Fruit fly (Drosophila melanogaster) whole organism, embryonic: Measurements from ENCODE around the gene hook.
A peak's percentile ranks its signal among the peaks of the same experiment; 100 is the strongest.

ENCODE experiments used
- Awh ChIP-seq: fragments of 200-800 bp; sonication (Bioruptor generic); IDR thresholded peaks from 2 replicates; pipeline ENCODE4, ENCODE4 v1.3.6; 2022; ENCODE audit warnings: missing biosample characterization, missing genetic modification characterization
- B-H1 ChIP-seq: fragments of 200-800 bp; sonication (Bioruptor generic); IDR thresholded peaks from 3 replicates; pipeline ENCODE4 v1.3.6; 2022; ENCODE audit warnings: missing biosample characterization, missing genetic modification characterization
- CG10274 ChIP-seq: fragments of 200-800 bp; sonication (Bioruptor generic); optimal IDR thresholded peaks from 3 replicates; lab custom pipeline; 2017; ENCODE audit warnings: missing biosample characterization, mild to moderate bottlenecking, missing genetic modification characterization
- CG10431 ChIP-seq: fragments of 200-800 bp; sonication (Bioruptor generic); optimal IDR thresholded peaks from 3 replicates; lab custom pipeline; 2018; ENCODE audit warnings: missing biosample characterization, mild to moderate bottlenecking, missing genetic modification characterization
- CG10462 ChIP-seq: fragments of 200-800 bp; sonication (Bioruptor generic); optimal IDR thresholded peaks from 2 replicates; lab custom pipeline; 2016; ENCODE audit warnings: missing biosample characterization, missing genetic modification characterization
- CG10979 ChIP-seq: fragments of 200-800 bp; sonication (Bioruptor generic); optimal IDR thresholded peaks from 2 replicates; lab custom pipeline; 2018; ENCODE audit warnings: missing biosample characterization, mild to moderate bottlenecking, missing genetic modification characterization, moderate library complexity
- CG11085 ChIP-seq: fragments of 200-800 bp; sonication (Bioruptor generic); IDR thresholded peaks from 2 replicates; pipeline ENCODE4 v1.3.6; 2022; ENCODE audit warnings: missing biosample characterization, missing genetic modification characterization
- CG12219 ChIP-seq: fragments of 200-800 bp; sonication (Bioruptor generic); optimal IDR thresholded peaks from 3 replicates; lab custom pipeline; 2018; ENCODE audit warnings: missing biosample characterization, mild to moderate bottlenecking, missing genetic modification characterization
- CG12659 ChIP-seq: fragments of 200-800 bp; sonication (Bioruptor generic); optimal IDR thresholded peaks from 3 replicates; lab custom pipeline; 2017; ENCODE audit warnings: mild to moderate bottlenecking, missing biosample characterization, missing genetic modification reagents, missing genetic modification characterization
- CG14014 ChIP-seq: fragments of 200-800 bp; sonication (Bioruptor generic); IDR thresholded peaks from 2 replicates; pipeline ENCODE4 v1.3.6; 2022; ENCODE audit warnings: missing biosample characterization, missing genetic modification characterization
- CG14050 ChIP-seq: fragments of 200-800 bp; sonication (Bioruptor generic); IDR thresholded peaks from 3 replicates; pipeline ENCODE4 v1.3.6; 2022; ENCODE audit warnings: missing biosample characterization, missing genetic modification characterization
- CG17328 ChIP-seq: fragments of 200-800 bp; sonication (Bioruptor generic); IDR thresholded peaks from 2 replicates; pipeline ENCODE4 v1.3.6; 2022; ENCODE audit warnings: missing biosample characterization, missing genetic modification characterization
- CG17912 ChIP-seq: fragments of 200-800 bp; sonication (Bioruptor generic); optimal IDR thresholded peaks from 2 replicates; lab custom pipeline; 2018; ENCODE audit warnings: missing biosample characterization, mild to moderate bottlenecking, missing genetic modification characterization
- CG2202 ChIP-seq: fragments of 200-800 bp; sonication (Bioruptor generic); optimal IDR thresholded peaks from 2 replicates; lab custom pipeline; 2018; ENCODE audit warnings: missing biosample characterization, mild to moderate bottlenecking, missing genetic modification characterization
- CG3995 ChIP-seq: fragments of 200-800 bp; sonication (Bioruptor generic); optimal IDR thresholded peaks from 3 replicates; lab custom pipeline; 2016; ENCODE audit warnings: missing biosample characterization, missing genetic modification characterization
- CG8281 ChIP-seq: fragments of 200-800 bp; sonication (Bioruptor generic); optimal IDR thresholded peaks from 2 replicates; lab custom pipeline; 2018; ENCODE audit warnings: missing biosample characterization, mild to moderate bottlenecking, missing genetic modification characterization, moderate library complexity
- CG9797 ChIP-seq: fragments of 200-800 bp; sonication (Bioruptor generic); optimal IDR thresholded peaks from 3 replicates; lab custom pipeline; 2018; ENCODE audit warnings: missing biosample characterization, mild to moderate bottlenecking, missing genetic modification characterization
- Dek ChIP-seq: fragments of 200-800 bp; sonication (Bioruptor generic); optimal IDR thresholded peaks from 3 replicates; lab custom pipeline; 2019; ENCODE audit warnings: missing biosample characterization, mild to moderate bottlenecking, missing genetic modification characterization, moderate library complexity
- E2f2 ChIP-seq: fragments of 200-800 bp; sonication (Bioruptor generic); IDR thresholded peaks from 2 replicates; pipeline ENCODE4 v1.3.6; 2022; ENCODE audit warnings: missing biosample characterization, missing genetic modification characterization
- Eip74EF ChIP-seq, 2 experiments: fragments of 200-800 bp in 1 of 2; fragments of >200 bp in 1 of 2; sonication (Bioruptor generic) in 1 of 2; optimal IDR thresholded peaks; 2 replicates each; lab custom pipeline; 2017 to 2019; ENCODE audit warnings: missing biosample characterization in 2 of 2, missing genetic modification characterization in 2 of 2, mild to moderate bottlenecking in 1 of 2, moderate library complexity in 1 of 2
- Ets97D ChIP-seq: fragments of 200-800 bp; sonication (Bioruptor generic); optimal IDR thresholded peaks from 3 replicates; lab custom pipeline; 2016; ENCODE audit warnings: missing biosample characterization, missing genetic modification characterization
- H15 ChIP-seq: fragments of 200-800 bp; sonication (Bioruptor generic); IDR thresholded peaks from 3 replicates; pipeline ENCODE4 v1.3.6; 2022; ENCODE audit warnings: missing biosample characterization, missing genetic modification characterization
- Mes4 ChIP-seq: fragments of 200-800 bp; sonication (Bioruptor generic); optimal IDR thresholded peaks from 2 replicates; lab custom pipeline; 2016; ENCODE audit warnings: missing biosample characterization, missing genetic modification characterization
- Pdp1 ChIP-seq, 2 experiments: fragments of 200-800 bp; sonication (Bioruptor generic); optimal IDR thresholded peaks; 3 replicates each; lab custom pipeline; 2016; ENCODE audit warnings: missing biosample characterization in 2 of 2, missing genetic modification characterization in 2 of 2, mild to moderate bottlenecking in 1 of 2, moderate library complexity in 1 of 2
- Poxn ChIP-seq: fragments of 200-800 bp; sonication (Bioruptor generic); IDR thresholded peaks from 2 replicates; pipeline ENCODE4 v1.3.6; 2022; ENCODE audit warnings: missing biosample characterization, missing genetic modification characterization
- Ravus ChIP-seq: fragments of 200-800 bp; sonication (Bioruptor generic); IDR thresholded peaks from 2 replicates; pipeline ENCODE4 v1.3.6; 2022; ENCODE audit warnings: missing biosample characterization, missing genetic modification characterization
- Sox102F ChIP-seq: fragments of 200-800 bp; sonication (Bioruptor generic); optimal IDR thresholded peaks from 2 replicates; lab custom pipeline; 2018; ENCODE audit warnings: missing biosample characterization, mild to moderate bottlenecking, missing genetic modification characterization, moderate library complexity
- Sry-β ChIP-seq: fragments of 200-800 bp; sonication (Bioruptor generic); optimal IDR thresholded peaks from 2 replicates; lab custom pipeline; 2018; ENCODE audit warnings: missing biosample characterization, mild to moderate bottlenecking, missing genetic modification characterization, moderate library complexity
- Sry-δ ChIP-seq: fragments of 200-800 bp; sonication (Bioruptor generic); optimal IDR thresholded peaks from 2 replicates; lab custom pipeline; 2016; ENCODE audit warnings: missing biosample characterization, missing genetic modification characterization
- Ssrp ChIP-seq: fragments of 200-800 bp; sonication (Bioruptor generic); optimal IDR thresholded peaks from 2 replicates; lab custom pipeline; 2018; ENCODE audit warnings: missing biosample characterization, mild to moderate bottlenecking, missing genetic modification characterization, moderate library complexity
- ase ChIP-seq: fragments of 200-800 bp; sonication (Bioruptor generic); IDR thresholded peaks from 3 replicates; pipeline ENCODE4 v1.3.6; 2022; ENCODE audit warnings: missing biosample characterization, missing genetic modification characterization
- bsh ChIP-seq, 2 experiments: fragments of 200-800 bp; sonication (Bioruptor generic); optimal IDR thresholded peaks; 2 replicates each; lab custom pipeline; 2017 to 2018; ENCODE audit warnings: mild to moderate bottlenecking in 2 of 2, missing biosample characterization in 2 of 2, missing genetic modification characterization in 2 of 2, moderate library complexity in 1 of 2
- cg ChIP-seq: fragments of 200-800 bp; sonication (Bioruptor generic); optimal IDR thresholded peaks from 3 replicates; lab custom pipeline; 2019; ENCODE audit warnings: missing biosample characterization, mild to moderate bottlenecking, missing genetic modification characterization, moderate library complexity
- corto ChIP-seq: fragments of 200-800 bp; sonication (Bioruptor generic); optimal IDR thresholded peaks from 2 replicates; lab custom pipeline; 2016; ENCODE audit warnings: missing biosample characterization, mild to moderate bottlenecking, missing genetic modification characterization, moderate library complexity
- disco-r ChIP-seq: fragments of 200-800 bp; sonication (Bioruptor generic); optimal IDR thresholded peaks from 2 replicates; lab custom pipeline; 2016; ENCODE audit warnings: missing biosample characterization, missing genetic modification characterization
- eve ChIP-seq, 2 experiments: fragments of >200 bp; optimal IDR thresholded peaks; 2 replicates each; lab custom pipeline; 2017; ENCODE audit warnings: missing biosample characterization in 2 of 2, missing genetic modification characterization in 2 of 2
- gcm2 ChIP-seq: fragments of 200-800 bp; sonication (Bioruptor generic); optimal IDR thresholded peaks from 2 replicates; lab custom pipeline; 2016; ENCODE audit warnings: missing biosample characterization, missing genetic modification characterization
- gro ChIP-seq: fragments of 200-800 bp; sonication (Bioruptor generic); optimal IDR thresholded peaks from 2 replicates; lab custom pipeline; 2016; ENCODE audit warnings: missing biosample characterization, missing genetic modification characterization
- her ChIP-seq: fragments of 200-800 bp; sonication (Bioruptor generic); optimal IDR thresholded peaks from 2 replicates; lab custom pipeline; 2016; ENCODE audit warnings: missing biosample characterization, missing genetic modification characterization
- kah ChIP-seq: fragments of 200-800 bp; sonication (Bioruptor generic); optimal IDR thresholded peaks from 2 replicates; lab custom pipeline; 2018; ENCODE audit warnings: missing biosample characterization, mild to moderate bottlenecking, missing genetic modification characterization
- lab ChIP-seq: fragments of 200-800 bp; sonication (Bioruptor generic); optimal IDR thresholded peaks from 3 replicates; lab custom pipeline; 2017; ENCODE audit warnings: missing biosample characterization, missing genetic modification characterization, mild to moderate bottlenecking, moderate library complexity, missing genetic modification reagents
- lov ChIP-seq, 2 experiments: fragments of 200-800 bp in 1 of 2; fragments of >200 bp in 1 of 2; sonication (Bioruptor generic) in 1 of 2; IDR thresholded peaks in 1 of 2; optimal IDR thresholded peaks in 1 of 2; 2 replicates in 1 of 2; 3 replicates in 1 of 2; pipeline versions ENCODE4 v1.3.6 to Lab custom; 2017 to 2022; ENCODE audit warnings: missing biosample characterization in 1 of 2, missing genetic modification characterization in 1 of 2
- mam ChIP-seq: fragments of 200-800 bp; sonication (Bioruptor generic); optimal IDR thresholded peaks from 3 replicates; lab custom pipeline; 2016; ENCODE audit warnings: missing biosample characterization, missing genetic modification characterization
- nmo ChIP-seq: fragments of 200-800 bp; sonication (Bioruptor generic); optimal IDR thresholded peaks from 2 replicates; lab custom pipeline; 2018; ENCODE audit warnings: missing biosample characterization, mild to moderate bottlenecking, missing genetic modification characterization, moderate library complexity
- pnt ChIP-seq: fragments of 200-800 bp; sonication (Bioruptor generic); optimal IDR thresholded peaks from 3 replicates; lab custom pipeline; 2016; ENCODE audit warnings: missing biosample characterization, missing genetic modification characterization
- rib ChIP-seq: fragments of 200-800 bp; sonication (Bioruptor generic); IDR thresholded peaks from 2 replicates; pipeline ENCODE4 v1.3.6; 2022; ENCODE audit warnings: missing biosample characterization, missing genetic modification characterization
- run ChIP-seq: fragments of 200-800 bp; sonication (Bioruptor generic); optimal IDR thresholded peaks from 3 replicates; lab custom pipeline; 2018; ENCODE audit warnings: missing biosample characterization, mild to moderate bottlenecking, missing genetic modification characterization
- slbo ChIP-seq: fragments of 200-800 bp; sonication (Bioruptor generic); IDR thresholded peaks from 2 replicates; pipeline ENCODE4 v1.3.6; 2022; ENCODE audit warnings: missing biosample characterization, missing genetic modification characterization
- sqz ChIP-seq: fragments of 200-800 bp; sonication (Bioruptor generic); optimal IDR thresholded peaks from 3 replicates; lab custom pipeline; 2018; ENCODE audit warnings: missing biosample characterization, mild to moderate bottlenecking, missing genetic modification characterization
- vnd ChIP-seq: fragments of 200-800 bp; sonication (Bioruptor generic); IDR thresholded peaks from 3 replicates; pipeline ENCODE4 v1.3.6; 2022; ENCODE audit warnings: missing biosample characterization, missing genetic modification characterization; ENCODE audit not compliant: partially characterized antibody

Gene hook

DNA sequence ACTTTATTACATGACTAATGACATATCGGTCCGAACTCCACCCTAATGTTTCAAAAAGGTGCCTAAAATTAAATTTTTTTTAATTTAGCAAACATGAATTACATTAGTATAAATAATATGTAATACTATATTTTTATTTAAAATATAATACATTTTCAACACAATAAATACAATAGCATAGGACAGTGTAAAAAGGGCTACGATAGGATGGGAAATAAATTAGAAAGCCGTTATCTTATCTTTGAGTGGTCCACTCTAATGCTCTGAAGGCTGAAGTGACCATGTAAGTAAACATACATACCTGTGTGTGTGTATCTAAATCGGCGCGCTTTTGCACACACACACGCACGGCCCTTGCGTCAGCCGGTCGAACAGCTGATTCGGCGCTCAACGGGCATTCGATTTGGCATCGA, 30.3 kb downstream of the hook start, which contains the start of gene CG31793 (continued):
- peak; percentile 73 for TF ChIP-seq lab (GFP tag; lab: Kevin White, UChicago)
- no peak for TF ChIP-seq Sry-δ (GFP tag; lab: Kevin White, UChicago)
- TF ChIP-seq rib (GFP tag; lab: Robert Waterston, UW) = peak; percentile 49; the same call in 1 of the 2 replicates
- no peak for TF ChIP-seq CG17328 (GFP tag; lab: Robert Waterston, UW)
- no peak for TF ChIP-seq mam (GFP tag; lab: Kevin White, UChicago)
- peak; percentile 12; the same call in 1 of the 3 replicates for TF ChIP-seq CG14050
- no peak for TF ChIP-seq CG10979 (tag; lab: Kevin White, UChicago)
- TF ChIP-seq kah (GFP tag; lab: Kevin White, UChicago) = no peak
- TF ChIP-seq Ssrp (tag; lab: Kevin White, UChicago) = no peak
- TF ChIP-seq Awh (GFP tag; lab: Robert Waterston, UW) = no peak
- peak; percentile 30 for TF ChIP-seq nmo (GFP tag; lab: Kevin White, UChicago)
- TF ChIP-seq cg (GFP tag; lab: Kevin White, UChicago) = peak; percentile 72
- no peak for TF ChIP-seq run
- peak; percentile 68 for TF ChIP-seq Dek (tag; lab: Kevin White, UChicago)
- TF ChIP-seq ase (GFP tag; lab: Robert Waterston, UW) = 0 out of 3 replicates have a peak, but pooled peaks have one; percentile 20
- no peak for TF ChIP-seq H15
- no peak for TF ChIP-seq CG9797 (GFP tag; lab: Kevin White, UChicago)
- no peak for TF ChIP-seq Sry-β
- TF ChIP-seq gro = peak; percentile 28
- no peak for TF ChIP-seq CG2202 (tag; lab: Kevin White, UChicago)
- no peak for TF ChIP-seq CG10431 (GFP tag; lab: Kevin White, UChicago)
- TF ChIP-seq eve (GFP tag; optimal IDR thresholded peaks at IDR 0.05; lab: Kevin White, UChicago) = no peak
- TF ChIP-seq Ravus (GFP tag; lab: Robert Waterston, UW) = no peak
- TF ChIP-seq Poxn = no peak
- TF ChIP-seq CG8281 (tag; lab: Kevin White, UChicago) = no peak
- peak; percentile 65 for TF ChIP-seq CG12659 (GFP tag; lab: Kevin White, UChicago)
- TF ChIP-seq bsh (GFP tag; optimal IDR thresholded peaks at IDR 0.05; lab: Kevin White, UChicago) = peak; percentile 48 to 49
- TF ChIP-seq disco-r (GFP tag; lab: Kevin White, UChicago) = no peak
- no peak for TF ChIP-seq her (GFP tag; lab: Kevin White, UChicago)
- TF ChIP-seq slbo (GFP tag; lab: Robert Waterston, UW) = peak; percentile 47; the same call in 1 of the 2 replicates
- TF ChIP-seq Pdp1 (GFP tag; optimal IDR thresholded peaks at IDR 0.05; lab: Kevin White, UChicago) = peak in 1 of 2 experiments; percentile 61
- TF ChIP-seq CG14014 (GFP tag; lab: Robert Waterston, UW) = peak; percentile 56; the same call in 1 of the 2 replicates
- no peak for TF ChIP-seq CG10462
- peak; percentile 27; the same call in 1 of the 2 replicates for TF ChIP-seq CG11085 (GFP tag; lab: Robert Waterston, UW)
- no peak; the same call in 2 of the 3 replicates for TF ChIP-seq B-H1 (GFP tag; lab: Robert Waterston, UW)
- TF ChIP-seq CG17912 = no peak
- TF ChIP-seq gcm2 (GFP tag; lab: Kevin White, UChicago) = no peak
- peak; percentile 58 for TF ChIP-seq Sox102F (GFP tag; lab: Kevin White, UChicago)
- TF ChIP-seq sqz = no peak
- TF ChIP-seq lov (optimal IDR thresholded peaks at IDR 0.05; lab: Kevin White, UChicago) = no peak
- no peak for TF ChIP-seq lov (GFP tag; IDR thresholded peaks at IDR 0.05; lab: Robert Waterston, UW)
- peak; percentile 7 for TF ChIP-seq CG12219 (GFP tag; lab: Kevin White, UChicago)
- no peak for TF ChIP-seq CG3995
- TF ChIP-seq corto = no peak
- no peak for TF ChIP-seq Ets97D (GFP tag; lab: Kevin White, UChicago)
- no peak for TF ChIP-seq CG10274 (GFP tag; lab: Kevin White, UChicago)
- TF ChIP-seq pnt = no peak
- 0 out of 3 replicates have a peak, but pooled peaks have one; percentile 42 for TF ChIP-seq vnd
- peak; percentile 48; the same call in 1 of the 2 replicates for TF ChIP-seq E2f2 (GFP tag; lab: Robert Waterston, UW)
- TF ChIP-seq Mes4 (GFP tag; lab: Kevin White, UChicago) = no peak
- TF ChIP-seq Eip74EF (GFP tag; optimal IDR thresholded peaks at IDR 0.05; lab: Kevin White, UChicago) = no peak
